Fruit fly (Drosophila melanogaster) whole organism, adult: ENCODE data around the gene CG8891.
A peak's percentile ranks its signal among the peaks of the same experiment; 100 is the strongest.

ENCODE experiments used
- CG11617 ChIP-seq: fragments of 200-800 bp; sonication (Bioruptor generic); optimal IDR thresholded peaks from 2 replicates; lab custom pipeline; 2017; ENCODE audit warnings: mild to moderate bottlenecking, missing biosample characterization, missing genetic modification reagents, missing genetic modification characterization
- CG12768 ChIP-seq: fragments of 200-800 bp; sonication (Bioruptor generic); optimal IDR thresholded peaks from 2 replicates; lab custom pipeline; 2017; ENCODE audit warnings: missing biosample characterization, missing genetic modification characterization, mild to moderate bottlenecking, moderate library complexity, missing genetic modification reagents
- CG14711 ChIP-seq: fragments of 200-800 bp; sonication (Bioruptor generic); optimal IDR thresholded peaks from 2 replicates; lab custom pipeline; 2018; ENCODE audit warnings: missing biosample characterization, mild to moderate bottlenecking, missing genetic modification characterization, moderate library complexity
- CG1620 ChIP-seq: fragments of 200-800 bp; sonication (Bioruptor generic); optimal IDR thresholded peaks from 2 replicates; lab custom pipeline; 2016; ENCODE audit warnings: missing biosample characterization, missing genetic modification characterization
- CG33017 ChIP-seq: fragments of 200-800 bp; sonication (Bioruptor generic); optimal IDR thresholded peaks from 2 replicates; lab custom pipeline; 2018; ENCODE audit warnings: missing biosample characterization, mild to moderate bottlenecking, missing genetic modification characterization, moderate library complexity
- CG5204 ChIP-seq: fragments of 200-800 bp; sonication (Bioruptor generic); optimal IDR thresholded peaks from 2 replicates; lab custom pipeline; 2016; ENCODE audit warnings: missing biosample characterization, missing genetic modification characterization
- CG7045 ChIP-seq: fragments of 200-800 bp; sonication (Bioruptor generic); optimal IDR thresholded peaks from 2 replicates; lab custom pipeline; 2017; ENCODE audit warnings: missing biosample characterization, mild to moderate bottlenecking, missing genetic modification characterization
- CG7101 ChIP-seq: fragments of 200-800 bp; sonication (Bioruptor generic); optimal IDR thresholded peaks from 2 replicates; lab custom pipeline; 2018; ENCODE audit warnings: missing biosample characterization, mild to moderate bottlenecking, missing genetic modification characterization, moderate library complexity
- Clk ChIP-seq: fragments of 200-800 bp; sonication (Bioruptor generic); optimal IDR thresholded peaks from 2 replicates; lab custom pipeline; 2017; ENCODE audit warnings: missing biosample characterization, missing genetic modification characterization
- Crg-1 ChIP-seq: fragments of 200-800 bp; sonication (Bioruptor generic); optimal IDR thresholded peaks from 2 replicates; lab custom pipeline; 2016; ENCODE audit warnings: missing biosample characterization, missing genetic modification characterization
- Hr96 ChIP-seq: fragments of 200-800 bp; sonication (Bioruptor generic); optimal IDR thresholded peaks from 2 replicates; lab custom pipeline; 2016; ENCODE audit warnings: missing biosample characterization, missing genetic modification characterization
- Mnt ChIP-seq: fragments of 200-800 bp; sonication (Bioruptor generic); optimal IDR thresholded peaks from 2 replicates; lab custom pipeline; 2016; ENCODE audit warnings: missing biosample characterization, mild to moderate bottlenecking, missing genetic modification characterization
- bab1 ChIP-seq: fragments of 200-800 bp; sonication (Bioruptor generic); optimal IDR thresholded peaks from 3 replicates; lab custom pipeline; 2019; ENCODE audit warnings: missing biosample characterization, mild to moderate bottlenecking, missing genetic modification characterization, moderate library complexity
- cic ChIP-seq: fragments of 200-800 bp; sonication (Bioruptor generic); optimal IDR thresholded peaks from 2 replicates; lab custom pipeline; 2017; ENCODE audit warnings: missing biosample characterization, mild to moderate bottlenecking, missing genetic modification characterization, moderate library complexity
- cnc ChIP-seq, 2 experiments: fragments of >200 bp; optimal IDR thresholded peaks; 2 replicates each; lab custom pipeline; 2017
- kay ChIP-seq: fragments of 200-800 bp; sonication (Bioruptor generic); peaks from one replicate; lab custom pipeline; 2016; ENCODE audit warnings: missing biosample characterization, missing genetic modification characterization, borderline replicate concordance
- ovo ChIP-seq: fragments of 200-800 bp; sonication (Bioruptor generic); optimal IDR thresholded peaks from 2 replicates; lab custom pipeline; 2016; ENCODE audit warnings: missing biosample characterization, missing genetic modification characterization
- pad ChIP-seq: fragments of 200-800 bp; sonication (Bioruptor generic); optimal IDR thresholded peaks from 3 replicates; lab custom pipeline; 2017; ENCODE audit warnings: missing biosample characterization, missing genetic modification characterization, mild to moderate bottlenecking, moderate library complexity, missing genetic modification reagents
- tj ChIP-seq: fragments of 200-800 bp; sonication (Bioruptor generic); optimal IDR thresholded peaks from 3 replicates; lab custom pipeline; 2017; ENCODE audit warnings: missing biosample characterization, mild to moderate bottlenecking, missing genetic modification characterization, moderate library complexity
- toe ChIP-seq: fragments of 200-800 bp; sonication (Bioruptor generic); optimal IDR thresholded peaks from 2 replicates; lab custom pipeline; 2016; ENCODE audit warnings: missing biosample characterization, missing genetic modification characterization

CG8891 gene

dm6 chr2L:5000287-5000871, 21.2 kb upstream of the CG8891 start:
- TF ChIP-seq CG1620 (peak; percentile 34), cic (GFP tag; lab: Kevin White, UChicago) (peak; percentile 55), CG12768 (GFP tag; lab: Kevin White, UChicago) (peak; percentile 83), pad (GFP tag; lab: Kevin White, UChicago) (peak; percentile 18), CG11617 (GFP tag; lab: Kevin White, UChicago) (peak; percentile 86), bab1 (GFP tag; lab: Kevin White, UChicago) (peak; percentile 76), ovo (GFP tag; lab: Kevin White, UChicago) (peak; percentile 41), Clk (peak; percentile 56), cnc (optimal IDR thresholded peaks at IDR 0.05; lab: Kevin White, UChicago) (no peak), CG33017 (tag; lab: Kevin White, UChicago) (peak; percentile 95), Hr96 (GFP tag; lab: Kevin White, UChicago) (peak; percentile 77), CG14711 (tag; lab: Kevin White, UChicago) (peak; percentile 76), Mnt (peak; percentile 65), CG7045 (GFP tag; lab: Kevin White, UChicago) (peak; percentile 72), toe (GFP tag; lab: Kevin White, UChicago) (peak; percentile 80), CG7101 (tag; lab: Kevin White, UChicago) (peak; percentile 92), tj (peak; percentile 18), CG5204 (GFP tag; lab: Kevin White, UChicago) (peak; percentile 91), kay (GFP tag; lab: Kevin White, UChicago) (peak; percentile 95), Crg-1 (GFP tag; lab: Kevin White, UChicago) (no peak)

DNA sequence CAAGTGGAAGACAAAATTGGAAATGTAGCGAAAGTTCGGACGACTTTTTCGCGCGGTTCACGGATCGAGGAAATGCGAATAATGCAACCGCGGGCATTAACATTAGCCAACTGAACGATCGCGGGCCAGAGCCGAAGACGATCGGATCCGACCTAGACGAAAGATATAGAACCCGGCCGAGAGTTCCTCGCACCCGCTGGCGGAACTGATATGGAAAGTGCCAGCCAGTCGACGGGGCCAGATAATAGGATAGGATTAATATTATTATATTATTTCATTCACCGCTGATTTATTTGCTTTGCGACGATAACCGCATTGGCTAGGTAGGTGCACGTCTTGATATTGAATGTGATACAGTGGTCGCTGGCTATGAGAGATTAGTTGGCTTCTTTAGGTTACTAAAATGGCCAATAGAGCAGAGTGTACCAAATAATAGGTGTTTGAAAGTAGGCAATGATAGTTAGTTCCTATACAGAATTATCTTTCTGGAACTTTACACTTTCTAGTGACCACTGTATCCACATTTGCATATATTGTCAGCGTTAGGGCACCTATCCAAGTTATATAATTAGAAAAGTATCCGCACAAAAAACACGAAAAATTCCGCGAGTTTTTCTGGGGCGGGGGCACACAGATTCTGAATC, 20.3 kb upstream of the CG8891 start:
- no peak for TF ChIP-seq kay (GFP tag; lab: Kevin White, UChicago)
- peak; percentile 93 for TF ChIP-seq CG12768 (GFP tag; lab: Kevin White, UChicago)
- peak; percentile 11 for TF ChIP-seq Mnt
- TF ChIP-seq cic (GFP tag; lab: Kevin White, UChicago): peak; percentile 73
- peak; percentile 85 for TF ChIP-seq bab1 (GFP tag; lab: Kevin White, UChicago)
- peak; percentile 74 for TF ChIP-seq CG1620
- TF ChIP-seq toe (GFP tag; lab: Kevin White, UChicago): peak; percentile 90
- no peak for TF ChIP-seq tj
- TF ChIP-seq CG11617 (GFP tag; lab: Kevin White, UChicago): peak; percentile 82
- peak; percentile 78 for TF ChIP-seq CG5204 (GFP tag; lab: Kevin White, UChicago)
- TF ChIP-seq Clk: peak; percentile 90
- TF ChIP-seq CG33017 (tag; lab: Kevin White, UChicago): peak; percentile 92
- peak; percentile 42 for TF ChIP-seq Crg-1 (GFP tag; lab: Kevin White, UChicago)
- TF ChIP-seq CG14711 (tag; lab: Kevin White, UChicago): peak; percentile 84
- TF ChIP-seq CG7045 (GFP tag; lab: Kevin White, UChicago): peak; percentile 84
- TF ChIP-seq ovo (GFP tag; lab: Kevin White, UChicago): no peak
- peak; percentile 86 for TF ChIP-seq Hr96 (GFP tag; lab: Kevin White, UChicago)
- TF ChIP-seq pad (GFP tag; lab: Kevin White, UChicago): peak; percentile 66
- peak; percentile 93 for TF ChIP-seq CG7101 (tag; lab: Kevin White, UChicago)
- no peak for TF ChIP-seq cnc (optimal IDR thresholded peaks at IDR 0.05; lab: Kevin White, UChicago)

DNA sequence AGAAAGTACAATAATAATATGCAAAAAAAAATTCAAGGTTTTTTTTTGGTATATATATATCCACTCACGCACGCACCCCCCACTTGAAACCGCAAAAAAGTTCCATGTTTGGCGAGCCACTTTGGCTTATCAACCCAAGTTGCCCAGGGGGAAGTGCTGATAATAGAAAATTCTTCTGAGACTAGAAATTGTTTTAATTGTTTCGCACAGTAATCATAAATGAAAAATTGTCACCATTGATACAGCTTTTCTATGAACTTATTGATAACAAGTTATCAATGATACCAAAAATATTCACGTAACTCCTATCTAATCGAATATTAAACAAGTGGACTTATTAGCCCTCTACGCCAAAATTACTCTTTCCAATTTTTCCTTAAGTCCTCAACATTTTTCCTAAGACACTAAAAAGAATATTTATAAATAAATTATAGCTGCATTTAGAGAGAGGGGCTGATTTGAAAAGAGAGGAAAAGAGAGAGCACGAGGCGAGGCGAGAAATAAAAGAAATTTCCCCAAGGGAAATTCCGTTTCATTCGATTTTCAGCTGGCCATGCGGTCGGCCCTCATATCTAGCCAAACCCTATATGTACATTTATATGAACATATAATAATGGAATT, 19.5 kb upstream of the CG8891 start:
- TF ChIP-seq kay (GFP tag; lab: Kevin White, UChicago) (peak; percentile 79), ovo (GFP tag; lab: Kevin White, UChicago) (no peak), cic (GFP tag; lab: Kevin White, UChicago) (peak; percentile 8), CG1620 (no peak), Mnt (no peak), bab1 (GFP tag; lab: Kevin White, UChicago) (no peak), Clk (no peak)

dm6 chr2L:4998260-4998560, 19.0 kb upstream of the CG8891 start:
- no peak for TF ChIP-seq toe (GFP tag; lab: Kevin White, UChicago)
- no peak for TF ChIP-seq CG1620
- TF ChIP-seq Clk: no peak
- TF ChIP-seq CG7045 (GFP tag; lab: Kevin White, UChicago): no peak
- TF ChIP-seq kay (GFP tag; lab: Kevin White, UChicago): no peak
- TF ChIP-seq tj: no peak
- TF ChIP-seq pad (GFP tag; lab: Kevin White, UChicago): no peak
- no peak for TF ChIP-seq CG33017 (tag; lab: Kevin White, UChicago)
- no peak for TF ChIP-seq Crg-1 (GFP tag; lab: Kevin White, UChicago)
- TF ChIP-seq CG12768 (GFP tag; lab: Kevin White, UChicago): no peak
- TF ChIP-seq CG11617 (GFP tag; lab: Kevin White, UChicago): no peak
- TF ChIP-seq Hr96 (GFP tag; lab: Kevin White, UChicago): no peak
- TF ChIP-seq cic (GFP tag; lab: Kevin White, UChicago): no peak
- no peak for TF ChIP-seq CG14711 (tag; lab: Kevin White, UChicago)
- no peak for TF ChIP-seq cnc (optimal IDR thresholded peaks at IDR 0.05; lab: Kevin White, UChicago)
- no peak for TF ChIP-seq Mnt
- TF ChIP-seq ovo (GFP tag; lab: Kevin White, UChicago): no peak
- TF ChIP-seq bab1 (GFP tag; lab: Kevin White, UChicago): no peak
- TF ChIP-seq CG5204 (GFP tag; lab: Kevin White, UChicago): no peak
